Worm (Caenorhabditis elegans): ENCODE results near the gene srt-33.

DNA sequence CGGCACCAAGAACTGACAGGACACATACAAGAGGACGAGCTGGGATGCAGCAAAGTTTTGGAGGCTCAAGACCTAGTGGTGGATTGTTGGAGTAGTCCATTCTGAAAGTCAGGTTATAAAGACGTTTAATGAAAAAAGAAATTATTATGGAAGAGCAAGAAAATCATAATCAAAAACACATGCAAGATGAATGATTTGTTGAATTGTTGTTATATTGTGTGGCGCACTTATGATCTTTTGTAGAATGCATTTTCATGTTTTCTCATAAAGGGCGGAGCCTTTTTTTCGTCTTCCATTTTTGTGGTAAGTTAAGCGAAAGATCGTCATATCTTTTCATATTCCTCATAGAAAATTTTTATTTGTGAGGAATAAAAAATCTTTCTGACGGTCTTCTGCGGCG is 36.8 kb upstream of the srt-33 start, which contains the start of gene F47B8.2:
- no peak for TF ChIP-seq F26F4.8 (GFP tag; conservative IDR thresholded peaks at IDR 0.05)
- no peak for TF ChIP-seq tra-1 (GFP tag; IDR thresholded peaks at IDR 0.05)
